Fruit fly (Drosophila melanogaster): ENCODE data around the gene GstD9.

The GstD9 gene

DNA sequence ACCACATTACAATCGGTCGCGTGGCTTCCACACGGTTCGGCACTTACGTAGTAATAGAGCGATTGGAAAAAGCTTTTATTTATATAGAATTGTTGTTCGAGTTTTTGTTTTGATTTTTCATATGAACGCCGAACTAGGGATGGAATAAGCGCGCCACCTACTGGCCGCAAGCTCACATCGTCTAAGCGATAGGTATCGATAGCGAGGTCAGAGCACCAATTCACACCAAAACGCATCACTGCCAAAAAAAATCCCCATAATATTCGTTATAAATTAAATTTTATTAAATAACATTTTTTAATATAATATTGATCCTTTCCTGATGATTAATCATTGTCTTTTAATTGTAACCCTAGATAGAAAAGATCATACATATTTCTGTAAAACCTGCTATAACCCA lies 16.9 kb downstream of the GstD9 start, which contains the start of gene CG10038 (continued):
- peak; percentile 10 for TF ChIP-seq MESR4 (GFP tag; optimal IDR thresholded peaks at IDR 0.05)

DNA sequence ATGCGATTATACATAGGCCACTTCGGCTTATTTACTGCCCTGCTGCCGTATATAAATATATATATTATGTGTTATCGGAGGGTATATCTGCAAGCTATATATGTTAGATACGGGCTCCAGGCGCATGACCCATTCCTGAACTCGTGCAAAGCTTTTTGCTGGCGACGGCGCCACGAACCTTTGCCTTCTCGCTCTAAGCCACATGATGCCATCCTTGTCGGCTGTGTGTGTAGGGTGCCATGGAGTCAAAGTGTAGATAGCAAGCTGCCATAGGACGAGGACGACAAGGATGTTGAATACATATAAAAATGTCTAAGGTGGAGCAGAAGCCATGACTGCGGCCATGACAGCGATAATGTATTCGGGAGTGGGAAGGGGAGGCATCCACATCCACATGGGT lies 19.7 kb downstream of the GstD9 start:
- TF ChIP-seq sens (GFP tag) (peak; percentile 27), wdn (GFP tag; IDR thresholded peaks at IDR 0.05) (no peak), CG3847 (GFP tag; IDR thresholded peaks at IDR 0.05) (no peak), CG6765 (GFP tag; optimal IDR thresholded peaks at IDR 0.05) (no peak), Taf1 (GFP tag; IDR thresholded peaks at IDR 0.05) (no peak), Hr51 (GFP tag; optimal IDR thresholded peaks at IDR 0.05) (no peak), CG2678 (tag; optimal IDR thresholded peaks at IDR 0.05) (no peak), pnt (GFP tag; optimal IDR thresholded peaks at IDR 0.05) (no peak), HHEX (GFP tag; optimal IDR thresholded peaks at IDR 0.05) (no peak), Dek (tag; optimal IDR thresholded peaks at IDR 0.05) (no peak), bigmax (GFP tag; optimal IDR thresholded peaks at IDR 0.05) (no peak), tll (GFP tag; optimal IDR thresholded peaks at IDR 0.05) (no peak), ttk (GFP tag; IDR thresholded peaks at IDR 0.05) (no peak), CG12071 (GFP tag; optimal IDR thresholded peaks at IDR 0.05) (peak; percentile 20), danr (GFP tag; IDR thresholded peaks at IDR 0.05) (no peak), jumu (GFP tag; optimal IDR thresholded peaks at IDR 0.05) (no peak), CG32767 (GFP tag; IDR thresholded peaks at IDR 0.05) (peak; percentile 29; the same call in 1 of the 2 replicates), BtbVII (GFP tag; optimal IDR thresholded peaks at IDR 0.05) (no peak), Adf1 (GFP tag; IDR thresholded peaks at IDR 0.05) (0 out of 2 replicates have a peak, but pooled peaks have one; percentile 8), toy (GFP tag; IDR thresholded peaks at IDR 0.05) (no peak), CG32532 (GFP tag; IDR thresholded peaks at IDR 0.05) (0 out of 2 replicates have a peak, but pooled peaks have one; percentile 9), CG31365 (tag; optimal IDR thresholded peaks at IDR 0.05) (no peak), CG6272 (GFP tag; IDR thresholded peaks at IDR 0.05) (no peak), Nf-YB (GFP tag; optimal IDR thresholded peaks at IDR 0.05) (peak; percentile 78), prd (optimal IDR thresholded peaks at IDR 0.05) (no peak), prd (GFP tag; IDR thresholded peaks at IDR 0.05) (no peak), CG6654 (GFP tag; optimal IDR thresholded peaks at IDR 0.05) (no peak), klu (GFP tag; IDR thresholded peaks at IDR 0.05) (no peak), CG1233 (GFP tag; optimal IDR thresholded peaks at IDR 0.05) (no peak), sr (GFP tag; IDR thresholded peaks at IDR 0.05) (no peak), CG10565 (GFP tag; optimal IDR thresholded peaks at IDR 0.05) (no peak), CG15269 (tag; optimal IDR thresholded peaks at IDR 0.05) (no peak), Doc3 (GFP tag; IDR thresholded peaks at IDR 0.05; ENCODE audit: partially characterized antibody) (no peak), trh (GFP tag; optimal IDR thresholded peaks at IDR 0.05) (no peak), sd (tag; optimal IDR thresholded peaks at IDR 0.05) (no peak), CG4424 (GFP tag; optimal IDR thresholded peaks at IDR 0.05) (no peak), otp (GFP tag; IDR thresholded peaks at IDR 0.05) (no peak), pum (GFP tag; optimal IDR thresholded peaks at IDR 0.05) (no peak), Elba2 (GFP tag; optimal IDR thresholded peaks at IDR 0.05) (no peak), sisA (GFP tag; IDR thresholded peaks at IDR 0.05) (no peak), ase (GFP tag; IDR thresholded peaks at IDR 0.05) (no peak), CG8924 (tag; optimal IDR thresholded peaks at IDR 0.05) (no peak), Scr (GFP tag; IDR thresholded peaks at IDR 0.05; ENCODE audit: partially characterized antibody) (no peak), CG6683 (GFP tag; optimal IDR thresholded peaks at IDR 0.05) (no peak), Eip74EF (GFP tag; optimal IDR thresholded peaks at IDR 0.05) (no peak), CG1603 (tag; optimal IDR thresholded peaks at IDR 0.05) (no peak), CG10321 (GFP tag; IDR thresholded peaks at IDR 0.05) (peak; percentile 73), CG1529 (GFP tag; optimal IDR thresholded peaks at IDR 0.05) (no peak), Jarid2 (GFP tag; optimal IDR thresholded peaks at IDR 0.05) (no peak)
